Fruit fly (Drosophila melanogaster): ENCODE data around the gene Nep7.
A peak's percentile ranks its signal among the peaks of the same experiment; 100 is the strongest.

Gene Nep7

dm6 chr3R:27954533-27954932 is at the start of gene Nep7:
Gene Nep7, plus strand, starts transcription at chr3R:27954917.
- TF ChIP-seq eg (GFP tag; IDR thresholded peaks at IDR 0.05) (peak; percentile 66), Gug (GFP tag; IDR thresholded peaks at IDR 0.05) (peak; percentile 35; the same call in 1 of the 2 replicates), Eip75B (GFP tag; optimal IDR thresholded peaks at IDR 0.05) (no peak), Hr38 (GFP tag; optimal IDR thresholded peaks at IDR 0.05) (no peak), spab (GFP tag; optimal IDR thresholded peaks at IDR 0.05) (no peak), CG8119 (GFP tag; IDR thresholded peaks at IDR 0.05) (peak; percentile 38; the same call in 2 of the 3 replicates), CG15336 (GFP tag; IDR thresholded peaks at IDR 0.05) (peak; percentile 42; the same call in 1 of the 2 replicates), CG6163 (GFP tag; IDR thresholded peaks at IDR 0.05) (0 out of 3 replicates have a peak, but pooled peaks have one; percentile 23), svp (GFP tag) (peak; percentile 82), CG11294 (GFP tag; IDR thresholded peaks at IDR 0.05) (peak; percentile 39; the same call in 1 of the 2 replicates), CG6808 (GFP tag; optimal IDR thresholded peaks at IDR 0.05) (no peak), Ets96B (tag; optimal IDR thresholded peaks at IDR 0.05) (no peak), Sox15 (GFP tag; optimal IDR thresholded peaks at IDR 0.05) (no peak), Eip78C (GFP tag) (peak; percentile 73), net (GFP tag; optimal IDR thresholded peaks at IDR 0.05) (no peak), pdm3 (GFP tag; optimal IDR thresholded peaks at IDR 0.05) (no peak)

dm6 chr3R:27905695-27906094 is 49.0 kb upstream of the Nep7 start, which contains the start of gene CG34353:
Gene CG34353, minus strand, starts transcription at chr3R:27905843.
- TF ChIP-seq vri (GFP tag; optimal IDR thresholded peaks at IDR 0.05) (no peak), CG32006 (GFP tag; optimal IDR thresholded peaks at IDR 0.05) (no peak), CG3919 (GFP tag; optimal IDR thresholded peaks at IDR 0.05) (no peak), OdsH (GFP tag; optimal IDR thresholded peaks at IDR 0.05) (no peak), Eip75B (GFP tag; optimal IDR thresholded peaks at IDR 0.05) (peak; percentile 26), dac (GFP tag; optimal IDR thresholded peaks at IDR 0.05) (no peak), CG16779 (tag; optimal IDR thresholded peaks at IDR 0.05) (no peak), Eip78C (GFP tag) (peak; percentile 38), CG4318 (GFP tag; optimal IDR thresholded peaks at IDR 0.05) (no peak), CG15336 (GFP tag; IDR thresholded peaks at IDR 0.05) (no peak), Lpt (GFP tag; optimal IDR thresholded peaks at IDR 0.05) (no peak), CG1621 (tag; optimal IDR thresholded peaks at IDR 0.05) (peak; percentile 24), dsx (GFP tag; optimal IDR thresholded peaks at IDR 0.05; ENCODE audit: poor library complexity, severe bottlenecking) (peak; percentile 87)

- TF ChIP-seq CG3032 (tag; optimal IDR thresholded peaks at IDR 0.05), result no peak
- no peak for TF ChIP-seq Sox15 (GFP tag; optimal IDR thresholded peaks at IDR 0.05)
- no peak for TF ChIP-seq Blimp-1 (GFP tag; optimal IDR thresholded peaks at IDR 0.05)
- no peak for TF ChIP-seq Eip78C (GFP tag)
- no peak for TF ChIP-seq spab (GFP tag; optimal IDR thresholded peaks at IDR 0.05)
- no peak for TF ChIP-seq Hr39 (GFP tag; optimal IDR thresholded peaks at IDR 0.05)
- TF ChIP-seq CG1621 (tag; optimal IDR thresholded peaks at IDR 0.05), result no peak
- TF ChIP-seq CG8319 (GFP tag; optimal IDR thresholded peaks at IDR 0.05), result no peak
- no peak for TF ChIP-seq esn (GFP tag; optimal IDR thresholded peaks at IDR 0.05)
- TF ChIP-seq CG6792 (GFP tag; optimal IDR thresholded peaks at IDR 0.05), result no peak
- TF ChIP-seq Ets21C (GFP tag; optimal IDR thresholded peaks at IDR 0.05), result no peak
- no peak for TF ChIP-seq dac (GFP tag; optimal IDR thresholded peaks at IDR 0.05)
- TF ChIP-seq CG11762 (GFP tag; optimal IDR thresholded peaks at IDR 0.05; ENCODE audit: insufficient read depth), result no peak
- no peak for TF ChIP-seq CG9139 (GFP tag; optimal IDR thresholded peaks at IDR 0.05)
- TF ChIP-seq Eip75B (GFP tag; optimal IDR thresholded peaks at IDR 0.05), result no peak
- no peak for TF ChIP-seq vri (GFP tag; optimal IDR thresholded peaks at IDR 0.05)
- no peak for TF ChIP-seq CG11902 (GFP tag; optimal IDR thresholded peaks at IDR 0.05)
- TF ChIP-seq Smox (GFP tag; optimal IDR thresholded peaks at IDR 0.05), result no peak
These were observed 42.6 kb upstream of the Nep7 start, which contains the start of gene mil for dm6 chr3R:27912147-27912546. Gene mil, plus strand, starts transcription at chr3R:27912447.

Measured in whole organism, prepupa.